Fruit fly (Drosophila melanogaster) whole organism, larva: ENCODE results near the gene ppk7.

Experiments
- noc ChIP-seq: fragments of 200-800 bp; sonication (Bioruptor generic); optimal IDR thresholded peaks from 3 replicates; lab custom pipeline; 2019; ENCODE audit warnings: missing biosample characterization, mild to moderate bottlenecking, missing genetic modification characterization, moderate library complexity

The ppk7 gene

dm6 chr2L:6354656-6355055, 525 bp upstream of the ppk7 start, which contains the start of gene ppk14:
Gene ppk14 (plus strand): TSS chr2L:6354956.
- no peak for TF ChIP-seq noc (tag; lab: Kevin White, UChicago)

- peak; percentile 98 for TF ChIP-seq noc (tag; lab: Kevin White, UChicago)
Observed at dm6 chr2L:6351809-6352182, 2.3 kb downstream of the ppk7 start.

dm6 chr2L:6350984-6351808, 2.9 kb downstream of the ppk7 start, which contains the start of gene CG9498:
Gene CG9498 (minus strand): TSS chr2L:6351034.
- peak; percentile 97 for TF ChIP-seq noc (tag; lab: Kevin White, UChicago)

dm6 chr2L:6348327-6348726, 5.8 kb downstream of the ppk7 start, which contains the start of gene CG9497:
Gene CG9497 (minus strand): TSS chr2L:6348427.
- no peak for TF ChIP-seq noc (tag; lab: Kevin White, UChicago)

dm6 chr2L:6343084-6343873, 10.9 kb downstream of the ppk7 start:
- peak; percentile 47 for TF ChIP-seq noc (tag; lab: Kevin White, UChicago)

- no peak for TF ChIP-seq noc (tag; lab: Kevin White, UChicago)
Observed at dm6 chr2L:6341246-6341645, 12.9 kb downstream of the ppk7 start.

- no peak for TF ChIP-seq noc (tag; lab: Kevin White, UChicago)
Observed at dm6 chr2L:6340222-6340725, 13.9 kb downstream of the ppk7 start.

dm6 chr2L:6339010-6339897, 14.9 kb downstream of the ppk7 start:
- peak; percentile 54 for TF ChIP-seq noc (tag; lab: Kevin White, UChicago)

- no peak for TF ChIP-seq noc (tag; lab: Kevin White, UChicago)
Observed at dm6 chr2L:6338367-6338975, 15.7 kb downstream of the ppk7 start, which contains the start of the genes Pez and Cpr. Gene Pez (minus strand): TSS chr2L:6338671. Gene Cpr (plus strand): TSS chr2L:6338836.

dm6 chr2L:6337843-6338366, 16.2 kb downstream of the ppk7 start:
- TF ChIP-seq noc (tag; lab: Kevin White, UChicago), result no peak

- TF ChIP-seq noc (tag; lab: Kevin White, UChicago), result no peak
Observed at dm6 chr2L:6324386-6324744, 29.8 kb downstream of the ppk7 start.

- TF ChIP-seq noc (tag; lab: Kevin White, UChicago), result no peak
Observed at dm6 chr2L:6323536-6324385, 30.4 kb downstream of the ppk7 start, which contains the start of gene PDZ-GEF. Gene PDZ-GEF (plus strand): TSS chr2L:6323767.

- no peak for TF ChIP-seq noc (tag; lab: Kevin White, UChicago)
Observed at dm6 chr2L:6319068-6319467, 35.1 kb downstream of the ppk7 start.
